Worm (Caenorhabditis elegans): ENCODE measurements around the gene F21D9.2.
A peak's percentile ranks its signal among the peaks of the same experiment; 100 is the strongest.

The F21D9.2 gene

DNA sequence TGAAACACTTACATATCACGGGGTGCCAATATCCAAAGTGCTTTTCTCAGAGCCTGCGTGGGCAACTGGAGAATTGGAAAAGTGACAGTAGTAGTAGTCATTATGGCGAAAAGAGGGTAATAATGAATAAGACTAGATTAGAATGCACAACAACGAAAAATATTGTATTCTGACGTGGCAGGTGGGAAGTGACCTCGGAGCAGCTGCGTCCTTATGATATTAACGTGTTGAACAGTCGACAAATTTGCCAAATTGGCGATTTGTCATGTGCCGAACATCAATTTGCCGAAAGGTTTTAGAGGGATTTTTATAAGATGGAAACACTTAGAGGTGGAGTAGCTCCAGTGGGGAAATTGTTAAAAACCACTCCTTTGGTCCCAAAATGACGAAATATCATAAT, 11.3 kb downstream of the F21D9.2 start, which contains the start of gene str-81:
TSS of gene str-81 (minus strand) at position 101 of the 400 bp plus-strand sequence.
- TF ChIP-seq arid-1 (GFP tag; conservative IDR thresholded peaks at IDR 0.05) (no peak), madf-9 (GFP tag; conservative IDR thresholded peaks at IDR 0.05) (no peak), lim-7 (GFP tag; IDR thresholded peaks at IDR 0.05) (no peak), egl-43 (GFP tag; IDR thresholded peaks at IDR 0.05) (no peak)

DNA sequence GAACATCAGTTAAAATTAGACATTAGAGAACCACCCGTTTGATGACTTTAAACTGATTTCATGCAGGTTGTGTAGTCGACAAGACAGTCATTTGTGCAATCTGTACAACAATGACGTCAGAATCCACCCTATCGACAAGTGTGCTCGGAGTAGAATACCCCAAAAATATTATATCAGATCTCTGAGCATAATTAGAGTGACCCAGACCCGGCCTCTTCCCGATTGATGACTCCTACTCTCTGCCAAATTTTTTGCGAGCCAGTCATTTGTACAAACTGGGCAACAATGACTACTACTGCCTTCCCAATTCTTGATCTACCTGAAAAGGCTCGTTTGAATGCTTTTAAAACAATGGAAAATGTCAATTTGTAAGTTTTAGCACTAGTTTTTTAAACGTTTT, 22.1 kb downstream of the F21D9.2 start, which contains the start of the genes fbxb-115 and fbxb-1:
TSS of gene fbxb-115 (minus strand) at position 101 of the 400 bp plus-strand sequence.
TSS of gene fbxb-1 (plus strand) at position 226 of the 400 bp plus-strand sequence.
- TF ChIP-seq pqm-1 (tag; optimal IDR thresholded peaks at IDR 0.05) (no peak), nhr-42 (GFP tag; IDR thresholded peaks at IDR 0.05) (no peak), R02D3.7 (tag; optimal IDR thresholded peaks at IDR 0.05) (no peak), nhr-48 (tag; optimal IDR thresholded peaks at IDR 0.05) (no peak), zag-1 (tag; optimal IDR thresholded peaks at IDR 0.05) (no peak), madf-5 (GFP tag; IDR thresholded peaks at IDR 0.05) (no peak), hmg-1.1 (GFP tag; IDR thresholded peaks at IDR 0.05) (no peak), nhr-41 (GFP tag; IDR thresholded peaks at IDR 0.05) (no peak), ceh-62 (tag; optimal IDR thresholded peaks at IDR 0.05) (no peak), nhr-28 (tag; optimal IDR thresholded peaks at IDR 0.05) (no peak)

DNA sequence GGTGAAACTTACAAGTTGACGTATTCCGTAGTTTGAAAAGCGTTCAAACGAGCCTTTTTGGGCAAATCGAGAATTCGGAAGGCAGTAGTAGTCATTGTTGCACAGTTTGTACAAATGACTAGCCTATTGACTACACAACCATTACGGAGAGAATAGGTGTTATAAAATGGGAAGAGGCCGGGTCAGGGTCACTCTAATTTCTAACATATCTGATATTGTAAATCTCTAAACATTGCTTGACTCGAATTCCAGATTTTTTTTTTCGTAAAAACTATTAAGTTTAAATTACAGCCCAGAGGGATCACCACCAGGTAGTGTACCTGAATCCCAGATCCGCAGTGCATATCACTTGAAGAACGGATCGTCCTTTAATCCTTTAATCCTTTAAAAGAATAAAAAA, 25.0 kb downstream of the F21D9.2 start, which contains the start of gene fbxb-2:
TSS of gene fbxb-2 (minus strand) at position 101 of the 400 bp plus-strand sequence.
- TF ChIP-seq ZK337.2 (GFP tag; IDR thresholded peaks at IDR 0.05) (no peak), mdt-29 (GFP tag; IDR thresholded peaks at IDR 0.05) (no peak), lin-38 (GFP tag; IDR thresholded peaks at IDR 0.05) (no peak)

ce11 chrV:19233469-19233868, 28.8 kb downstream of the F21D9.2 start, which contains the start of gene fbxb-116:
TSS of gene fbxb-116 (plus strand) at chrV:19233769.
- TF ChIP-seq nhr-6 (tag; optimal IDR thresholded peaks at IDR 0.05) (no peak), fkh-10 (GFP tag; optimal IDR thresholded peaks at IDR 0.05) (no peak), zip-11 (GFP tag; IDR thresholded peaks at IDR 0.05) (no peak), mdl-1 (tag; optimal IDR thresholded peaks at IDR 0.05) (no peak), Y5F2A.4 (GFP tag; optimal IDR thresholded peaks at IDR 0.05) (no peak), dpl-1 (GFP tag; optimal IDR thresholded peaks at IDR 0.05) (no peak), pha-4 (GFP tag; IDR thresholded peaks at IDR 0.05) (no peak), pha-4 (tag; optimal IDR thresholded peaks at IDR 0.05) (no peak), lin-38 (GFP tag; IDR thresholded peaks at IDR 0.05) (no peak), hlh-30 (tag; optimal IDR thresholded peaks at IDR 0.05; ENCODE audit: insufficient read depth) (no peak), vab-7 (GFP tag; IDR thresholded peaks at IDR 0.05) (no peak)

- TF ChIP-seq pha-4 (GFP tag; IDR thresholded peaks at IDR 0.05) = no peak
- TF ChIP-seq pha-4 (tag; optimal IDR thresholded peaks at IDR 0.05) = no peak
- no peak for TF ChIP-seq spr-1 (tag; optimal IDR thresholded peaks at IDR 0.05)
- peak; percentile 2 for TF ChIP-seq aha-1 (tag)
- TF ChIP-seq lim-7 (GFP tag; IDR thresholded peaks at IDR 0.05) = no peak
- TF ChIP-seq daf-8 (GFP tag; IDR thresholded peaks at IDR 0.05) = no peak
These were observed 31.1 kb downstream of the F21D9.2 start for ce11 chrV:19231167-19231566.

DNA sequence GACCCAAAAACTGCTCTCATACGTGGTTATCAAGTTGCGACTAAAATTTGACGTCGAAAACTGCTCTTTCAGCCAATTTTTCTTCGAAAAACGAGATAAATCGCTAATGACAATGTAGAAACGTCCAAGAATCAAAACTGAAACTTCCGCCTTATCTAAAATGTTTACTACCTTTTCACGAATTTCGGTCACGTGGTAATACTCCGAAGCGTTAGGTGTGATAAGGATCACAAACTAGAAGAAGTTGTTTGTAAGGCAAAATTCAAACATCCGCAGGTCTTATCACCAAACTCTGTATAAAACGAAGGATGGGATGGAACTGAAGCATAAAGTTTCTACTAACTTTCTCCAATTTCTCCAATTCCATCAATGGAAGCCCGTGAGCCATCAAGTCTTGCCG, 31.8 kb downstream of the F21D9.2 start, which contains the start of gene sqst-3:
TSS of gene sqst-3 (plus strand) at position 370 of the 400 bp plus-strand sequence.
- no peak for TF ChIP-seq daf-8 (GFP tag; IDR thresholded peaks at IDR 0.05)
- no peak for TF ChIP-seq F44E2.7 (GFP tag; IDR thresholded peaks at IDR 0.05)
- no peak for TF ChIP-seq mxl-2 (GFP tag; conservative IDR thresholded peaks at IDR 0.05)
- TF ChIP-seq dpl-1 (GFP tag; optimal IDR thresholded peaks at IDR 0.05) = no peak
- no peak for TF ChIP-seq spr-1 (tag; optimal IDR thresholded peaks at IDR 0.05)
- peak; percentile 27 for TF ChIP-seq nhr-28 (tag; optimal IDR thresholded peaks at IDR 0.05)
- TF ChIP-seq daf-16 (GFP tag; optimal IDR thresholded peaks at IDR 0.05) = no peak
- TF ChIP-seq daf-16 (tag; optimal IDR thresholded peaks at IDR 0.05) = peak; percentile 82

Measured in whole organism, L4 larva.